Worm (Caenorhabditis elegans): ENCODE results near the gene srw-101.

DNA sequence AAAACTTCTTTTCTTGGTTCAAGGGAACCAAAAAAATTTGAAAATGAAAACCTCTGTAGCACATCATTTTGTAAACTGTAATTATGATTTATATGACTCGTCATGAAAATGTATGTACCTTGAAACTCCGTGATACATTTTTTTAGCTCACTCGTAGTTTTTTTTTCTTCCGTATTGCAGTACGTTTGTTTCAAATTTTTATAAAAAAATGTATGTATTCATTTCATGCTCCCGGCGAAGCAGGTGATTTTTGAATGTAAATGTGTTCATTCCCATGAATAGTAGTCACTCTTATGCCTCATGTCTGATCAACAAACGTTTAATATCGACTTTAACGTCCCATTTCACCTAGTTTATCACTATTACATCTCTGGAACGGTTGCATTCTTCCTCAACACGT lies 3.3 kb downstream of the srw-101 start, which contains the start of gene sri-27:
- no peak for TF ChIP-seq flt-1 (GFP tag; IDR thresholded peaks at IDR 0.05)
- TF ChIP-seq ztf-29 (GFP tag; IDR thresholded peaks at IDR 0.05): no peak
- TF ChIP-seq med-1 (GFP tag; optimal IDR thresholded peaks at IDR 0.05; ENCODE audit: insufficient read depth): no peak
- TF ChIP-seq klf-2 (GFP tag; conservative IDR thresholded peaks at IDR 0.05): no peak
- no peak for TF ChIP-seq tab-1 (GFP tag; IDR thresholded peaks at IDR 0.05)
- no peak for TF ChIP-seq ref-1 (GFP tag; conservative IDR thresholded peaks at IDR 0.05)
- no peak for TF ChIP-seq T22C8.4 (GFP tag; IDR thresholded peaks at IDR 0.05)

Measured in whole organism, midembryonic.